Fruit fly (Drosophila melanogaster): ENCODE results near the gene CG1105.

The CG1105 gene

dm6 chr3R:7086377-7087200 is 19.7 kb upstream of the CG1105 start, which contains the start of gene alphaTub84B (continued):
- TF ChIP-seq Fer3 (tag; optimal IDR thresholded peaks at IDR 0.05) (peak; percentile 57), CG7556 (GFP tag; optimal IDR thresholded peaks at IDR 0.05) (peak; percentile 60), CG14014 (GFP tag; IDR thresholded peaks at IDR 0.05) (peak; percentile 30; the same call in 1 of the 2 replicates), tup (GFP tag; optimal IDR thresholded peaks at IDR 0.05) (peak; percentile 63), ap (GFP tag; IDR thresholded peaks at IDR 0.05) (no peak), CG2202 (tag; optimal IDR thresholded peaks at IDR 0.05) (peak; percentile 21), lilli (GFP tag; optimal IDR thresholded peaks at IDR 0.05) (peak; percentile 95), ATbp (GFP tag; optimal IDR thresholded peaks at IDR 0.05) (peak; percentile 11), Elba2 (GFP tag; optimal IDR thresholded peaks at IDR 0.05) (no peak), sug (tag; optimal IDR thresholded peaks at IDR 0.05) (peak; percentile 44), CG13424 (tag; optimal IDR thresholded peaks at IDR 0.05) (no peak), CG8924 (tag; optimal IDR thresholded peaks at IDR 0.05) (peak; percentile 67), CG7928 (GFP tag; optimal IDR thresholded peaks at IDR 0.05) (no peak), CG17186 (GFP tag; optimal IDR thresholded peaks at IDR 0.05) (peak; percentile 62), CG14965 (GFP tag; optimal IDR thresholded peaks at IDR 0.05; ENCODE audit: borderline replicate concordance) (peak; percentile 50), CG12155 (GFP tag; optimal IDR thresholded peaks at IDR 0.05) (peak; percentile 29), YL-1 (GFP tag; optimal IDR thresholded peaks at IDR 0.05) (peak; percentile 90), Taf1 (GFP tag; IDR thresholded peaks at IDR 0.05) (no peak), luna (GFP tag; optimal IDR thresholded peaks at IDR 0.05) (peak; percentile 58), Hey (tag; optimal IDR thresholded peaks at IDR 0.05) (peak; percentile 43), hth (optimal IDR thresholded peaks at IDR 0.05) (no peak), CG8281 (tag; optimal IDR thresholded peaks at IDR 0.05) (no peak), lab (GFP tag; optimal IDR thresholded peaks at IDR 0.05) (peak; percentile 83), NC2β (GFP tag; optimal IDR thresholded peaks at IDR 0.05) (peak; percentile 87), fd96Cb (tag; optimal IDR thresholded peaks at IDR 0.05) (no peak), CG18599 (GFP tag; optimal IDR thresholded peaks at IDR 0.05) (peak; percentile 56), Dip3 (GFP tag; optimal IDR thresholded peaks at IDR 0.05) (peak; percentile 33), Doc2 (GFP tag; IDR thresholded peaks at IDR 0.05) (no peak), onecut (GFP tag; IDR thresholded peaks at IDR 0.05) (peak; percentile 99), CG18619 (GFP tag; optimal IDR thresholded peaks at IDR 0.05) (peak; percentile 53), CG2120 (GFP tag; optimal IDR thresholded peaks at IDR 0.05) (peak; percentile 61), pfk (GFP tag; optimal IDR thresholded peaks at IDR 0.05) (peak; percentile 57), CG3726 (GFP tag; IDR thresholded peaks at IDR 0.05) (no peak), CG12391 (tag; optimal IDR thresholded peaks at IDR 0.05) (peak; percentile 47), peb (GFP tag; IDR thresholded peaks at IDR 0.05) (no peak), CG10543 (GFP tag; optimal IDR thresholded peaks at IDR 0.05) (peak; percentile 85), CG10274 (GFP tag; optimal IDR thresholded peaks at IDR 0.05) (peak; percentile 5), CG16815 (GFP tag; optimal IDR thresholded peaks at IDR 0.05) (no peak), sr (GFP tag; IDR thresholded peaks at IDR 0.05) (peak; percentile 82; the same call in 2 of the 3 replicates), ash1 (GFP tag; optimal IDR thresholded peaks at IDR 0.05) (peak; percentile 67), ara (GFP tag; IDR thresholded peaks at IDR 0.05) (peak; percentile 55; the same call in 1 of the 2 replicates), pita (GFP tag; optimal IDR thresholded peaks at IDR 0.05) (peak; percentile 93), Six4 (GFP tag; optimal IDR thresholded peaks at IDR 0.05) (peak; percentile 6), bcd (GFP tag; optimal IDR thresholded peaks at IDR 0.05) (peak; percentile 42), ssp (GFP tag; IDR thresholded peaks at IDR 0.05) (peak; percentile 46; the same call in 1 of the 2 replicates), CG9817 (tag; optimal IDR thresholded peaks at IDR 0.05) (no peak), CG9609 (GFP tag; optimal IDR thresholded peaks at IDR 0.05) (peak; percentile 3), odd (GFP tag; optimal IDR thresholded peaks at IDR 0.05) (peak; percentile 75), CG34224 (GFP tag; IDR thresholded peaks at IDR 0.05; ENCODE audit: partially characterized antibody) (peak; percentile 38; the same call in 2 of the 3 replicates)
